Worm (Caenorhabditis elegans) whole organism, L1 larva: Measurements from ENCODE around the gene piga-1.

ENCODE experiments used
- lin-39 ChIP-seq: fragments of 150-350 bp; optimal IDR thresholded peaks from 2 replicates; lab custom pipeline; 2014; ENCODE audit warnings: missing biosample characterization, missing genetic modification reagents, missing genetic modification characterization
- nhr-11 ChIP-seq: fragments of 150-350 bp; optimal IDR thresholded peaks from 2 replicates; lab custom pipeline; 2014; ENCODE audit warnings: missing biosample characterization, missing genetic modification characterization
- snpc-4 ChIP-seq: fragments of 150-350 bp; optimal IDR thresholded peaks from 2 replicates; lab custom pipeline; 2014; ENCODE audit warnings: missing biosample characterization, missing genetic modification characterization

DNA sequence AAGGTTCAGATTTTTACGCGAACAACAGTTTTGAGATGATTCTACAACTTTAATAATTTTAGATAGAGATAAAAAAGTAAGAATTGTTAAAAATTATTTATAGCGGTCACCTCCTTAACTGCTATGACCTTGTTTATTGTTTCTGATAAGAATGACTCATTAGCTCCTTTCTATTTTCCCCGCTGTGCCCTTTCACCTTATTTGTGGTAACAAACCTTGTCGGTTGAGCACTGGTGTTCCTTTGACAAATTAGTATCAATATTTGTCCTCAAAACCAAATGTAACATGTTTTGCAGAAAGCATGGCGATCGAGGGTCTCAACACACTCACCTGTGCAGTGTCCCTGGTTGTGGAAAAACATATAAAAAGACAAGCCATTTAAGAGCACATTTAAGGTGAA is 34.9 kb downstream of the piga-1 start:
- no peak for TF ChIP-seq nhr-11
- TF ChIP-seq lin-39, result no peak
- no peak for TF ChIP-seq snpc-4 (tag; lab: Kevin White, UChicago)
